Fruit fly (Drosophila melanogaster): ENCODE data around the gene CG17195.

The CG17195 gene

dm6 chr3R:25754844-25755429 lies 22.1 kb downstream of the CG17195 start (continued):
- 0 out of 2 replicates have a peak, but pooled peaks have one; percentile 15 for TF ChIP-seq CG31224 (GFP tag; IDR thresholded peaks at IDR 0.05)
- peak; percentile 79 for TF ChIP-seq zen (tag; optimal IDR thresholded peaks at IDR 0.05)
- TF ChIP-seq exex (tag; optimal IDR thresholded peaks at IDR 0.05): peak; percentile 30
- TF ChIP-seq Meics (GFP tag; optimal IDR thresholded peaks at IDR 0.05): peak; percentile 50
- peak; percentile 26 for TF ChIP-seq dmrt99B (tag; optimal IDR thresholded peaks at IDR 0.05)
- TF ChIP-seq stc (GFP tag; IDR thresholded peaks at IDR 0.05): peak; percentile 34; the same call in 1 of the 2 replicates
- TF ChIP-seq nmo (GFP tag; optimal IDR thresholded peaks at IDR 0.05): peak; percentile 64
- 0 out of 2 replicates have a peak, but pooled peaks have one; percentile 25 for TF ChIP-seq CG6689 (GFP tag; IDR thresholded peaks at IDR 0.05)
- TF ChIP-seq al (GFP tag; IDR thresholded peaks at IDR 0.05): peak; percentile 15; the same call in 1 of the 2 replicates
- TF ChIP-seq tna (GFP tag; IDR thresholded peaks at IDR 0.05; ENCODE audit: partially characterized antibody): no peak
- TF ChIP-seq B-H1 (GFP tag; IDR thresholded peaks at IDR 0.05): peak; percentile 61
- 0 out of 2 replicates have a peak, but pooled peaks have one; percentile 7 for TF ChIP-seq ttk (GFP tag; IDR thresholded peaks at IDR 0.05)
- TF ChIP-seq CG7839 (tag; optimal IDR thresholded peaks at IDR 0.05): peak; percentile 81
- peak; percentile 59 for TF ChIP-seq fd96Cb (tag; optimal IDR thresholded peaks at IDR 0.05)
- peak; percentile 63 for TF ChIP-seq CG31441 (GFP tag; IDR thresholded peaks at IDR 0.05)
- peak; percentile 44 for TF ChIP-seq phol (tag; optimal IDR thresholded peaks at IDR 0.05)
- no peak; the same call in 1 of the 2 replicates for TF ChIP-seq Awh (GFP tag; IDR thresholded peaks at IDR 0.05)
- TF ChIP-seq CG6272 (GFP tag; IDR thresholded peaks at IDR 0.05): no peak
- peak; percentile 38; the same call in 1 of the 2 replicates for TF ChIP-seq vvl (GFP tag; IDR thresholded peaks at IDR 0.05)
- no peak for TF ChIP-seq CG8359 (GFP tag; optimal IDR thresholded peaks at IDR 0.05; ENCODE audit: borderline replicate concordance)
- TF ChIP-seq tgo (GFP tag; IDR thresholded peaks at IDR 0.05): peak; percentile 39; the same call in 2 of the 3 replicates
- peak; percentile 36 for TF ChIP-seq CG10654 (GFP tag; optimal IDR thresholded peaks at IDR 0.05)
- peak; percentile 49 for TF ChIP-seq CG9215 (GFP tag; IDR thresholded peaks at IDR 0.05)
- no peak for TF ChIP-seq Adf1 (GFP tag; IDR thresholded peaks at IDR 0.05)
- TF ChIP-seq Atf6 (GFP tag; IDR thresholded peaks at IDR 0.05): peak; percentile 36; the same call in 1 of the 2 replicates
- 0 out of 3 replicates have a peak, but pooled peaks have one; percentile 51 for TF ChIP-seq gce (GFP tag; IDR thresholded peaks at IDR 0.05)

- TF ChIP-seq CG5180 (GFP tag; optimal IDR thresholded peaks at IDR 0.05) (peak; percentile 40), CG16863 (GFP tag; optimal IDR thresholded peaks at IDR 0.05) (no peak), CG15073 (GFP tag; optimal IDR thresholded peaks at IDR 0.05) (peak; percentile 95), dm (GFP tag; optimal IDR thresholded peaks at IDR 0.05) (no peak), C15 (GFP tag; IDR thresholded peaks at IDR 0.05) (no peak)
Measured at dm6 chr3R:25753798-25754197, 23.2 kb downstream of the CG17195 start.

DNA sequence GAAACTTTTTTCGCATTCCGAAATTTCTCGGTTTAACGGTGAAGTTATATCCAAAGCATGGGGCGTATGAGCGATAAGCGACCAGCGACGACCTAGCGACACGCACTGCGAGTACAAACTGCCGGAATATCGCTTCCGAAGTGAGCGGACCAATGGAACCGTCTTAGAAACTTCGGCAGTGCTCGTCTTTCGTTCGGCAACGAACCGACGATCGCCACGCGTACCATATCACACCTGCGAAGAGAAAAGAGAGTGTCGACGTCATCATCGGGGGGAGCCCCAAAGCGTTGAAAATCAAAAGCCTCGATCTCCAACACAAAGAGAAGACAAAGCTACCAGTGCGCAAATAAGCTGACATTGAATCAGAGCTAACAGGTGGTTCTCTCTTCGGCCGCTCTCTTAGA lies 36.6 kb downstream of the CG17195 start, which contains the start of gene LpR2:
Gene LpR2, minus strand, starts transcription at position 118 of the 404 bp plus-strand sequence.
- TF ChIP-seq Adf1 (GFP tag; IDR thresholded peaks at IDR 0.05) (peak; percentile 23), Hr78 (GFP tag; optimal IDR thresholded peaks at IDR 0.05) (peak in 1 of 2 experiments; percentile 60), HLH54F (GFP tag; optimal IDR thresholded peaks at IDR 0.05) (no peak), corto (GFP tag; optimal IDR thresholded peaks at IDR 0.05) (no peak), CG13287 (GFP tag; IDR thresholded peaks at IDR 0.05; ENCODE audit: partially characterized antibody) (peak; percentile 66), Nf-YA (GFP tag; IDR thresholded peaks at IDR 0.05) (peak; percentile 78; the same call in 1 of the 2 replicates), so (GFP tag; IDR thresholded peaks at IDR 0.05) (0 out of 3 replicates have a peak, but pooled peaks have one; percentile 16), Jarid2 (GFP tag; optimal IDR thresholded peaks at IDR 0.05) (peak; percentile 93), CG15514 (GFP tag; optimal IDR thresholded peaks at IDR 0.05) (peak; percentile 1), sens-2 (GFP tag; IDR thresholded peaks at IDR 0.05) (no peak), dmrt99B (tag; optimal IDR thresholded peaks at IDR 0.05) (peak; percentile 6), ems (GFP tag; optimal IDR thresholded peaks at IDR 0.05) (no peak), fu2 (GFP tag; optimal IDR thresholded peaks at IDR 0.05) (no peak), jing (GFP tag; optimal IDR thresholded peaks at IDR 0.05) (peak; percentile 84), Optix (GFP tag; IDR thresholded peaks at IDR 0.05) (no peak), CG32532 (GFP tag; IDR thresholded peaks at IDR 0.05) (peak; percentile 51; the same call in 1 of the 2 replicates), Nf-YB (GFP tag; optimal IDR thresholded peaks at IDR 0.05) (peak; percentile 95), Bgb (GFP tag; IDR thresholded peaks at IDR 0.05; ENCODE audit: partially characterized antibody) (peak; percentile 37; the same call in 1 of the 2 replicates), sd (tag; optimal IDR thresholded peaks at IDR 0.05) (peak; percentile 56)

All from whole organism, embryonic.